Worm (Caenorhabditis elegans) whole organism, midembryonic: ENCODE measurements around the gene ZK1307.7.

Experiments
- T22C8.4 ChIP-seq: fragments of 200-800 bp; sonication (Bioruptor generic); IDR thresholded peaks from 2 replicates; pipeline ENCODE4 v1.3.6; 2022; ENCODE audit warnings: missing genetic modification characterization, missing compliant biosample characterization
- cog-1 ChIP-seq: sonication (generic microtip); optimal IDR thresholded peaks from 2 replicates; lab custom pipeline; 2016; ENCODE audit warnings: missing genetic modification characterization, missing compliant biosample characterization
- flt-1 ChIP-seq: fragments of 200-800 bp; sonication (Bioruptor generic); IDR thresholded peaks from 2 replicates; pipeline ENCODE4 v1.3.6; 2022; ENCODE audit warnings: missing genetic modification characterization, missing compliant biosample characterization
- med-1 ChIP-seq: sonication (generic microtip); optimal IDR thresholded peaks from 2 replicates; lab custom pipeline; 2017; ENCODE audit warnings: missing genetic modification characterization, mild to moderate bottlenecking, missing compliant biosample characterization, antibody characterized with exemption, missing genetic modification reagents; ENCODE audit not compliant: insufficient read depth
- ref-1 ChIP-seq: fragments of 200-800 bp; sonication (Bioruptor generic); conservative IDR thresholded peaks from 2 replicates; pipeline ENCODE4 v1.3.6; 2022; ENCODE audit warnings: missing genetic modification reagents, missing genetic modification characterization, missing compliant biosample characterization
- tab-1 ChIP-seq: fragments of 200-800 bp; sonication (Bioruptor generic); IDR thresholded peaks from 2 replicates; pipeline ENCODE4 v1.3.6; 2022; ENCODE audit warnings: missing genetic modification characterization, missing compliant biosample characterization

DNA sequence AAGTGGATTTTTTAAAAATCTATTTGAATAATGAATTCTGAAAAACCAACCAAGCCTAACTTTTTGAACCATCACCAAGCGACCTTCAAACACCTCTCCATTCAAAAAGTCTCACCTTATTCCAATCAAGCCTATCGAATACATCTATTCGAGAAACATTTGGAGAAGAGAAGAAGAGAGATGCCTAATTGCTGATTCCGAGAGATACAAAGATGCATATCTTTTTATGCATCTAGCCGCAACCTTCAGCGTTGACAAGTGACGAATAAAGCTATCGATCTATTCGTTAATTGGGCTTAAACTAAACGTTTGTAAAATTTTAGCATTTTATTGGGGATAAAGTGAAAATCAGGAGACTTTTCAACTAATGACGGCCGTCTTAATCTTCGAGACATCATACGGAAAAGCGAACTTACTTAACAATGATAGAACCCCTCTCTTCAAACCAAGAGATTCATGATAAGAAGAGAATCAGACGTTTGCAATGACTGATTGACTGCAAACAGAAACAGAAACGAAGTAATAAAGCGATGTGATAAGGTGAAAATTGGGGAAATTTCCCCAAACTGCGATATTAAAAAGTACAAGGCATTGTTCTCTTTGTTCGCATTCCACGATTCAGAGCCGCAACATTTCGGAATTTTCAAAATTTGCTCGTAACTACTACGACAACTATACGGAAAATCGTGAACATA lies 8.7 kb downstream of the ZK1307.7 start:
- TF ChIP-seq med-1 (GFP tag; lab: Kevin White, UChicago) (no peak), flt-1 (GFP tag; lab: Robert Waterston, UW) (no peak), tab-1 (GFP tag; lab: Robert Waterston, UW) (no peak), cog-1 (tag; lab: Kevin White, UChicago) (no peak), T22C8.4 (GFP tag; lab: Robert Waterston, UW) (no peak), ref-1 (GFP tag; lab: Robert Waterston, UW) (no peak)
